Worm (Caenorhabditis elegans) whole organism, midembryonic: Measurements from ENCODE around the gene F48C5.2.

Experiments
- T22C8.4 ChIP-seq: fragments of 200-800 bp; sonication (Bioruptor generic); IDR thresholded peaks from 2 replicates; pipeline ENCODE4 v1.3.6; 2022; ENCODE audit warnings: missing genetic modification characterization, missing compliant biosample characterization
- cog-1 ChIP-seq: sonication (generic microtip); optimal IDR thresholded peaks from 2 replicates; lab custom pipeline; 2016; ENCODE audit warnings: missing genetic modification characterization, missing compliant biosample characterization
- flt-1 ChIP-seq: fragments of 200-800 bp; sonication (Bioruptor generic); IDR thresholded peaks from 2 replicates; pipeline ENCODE4 v1.3.6; 2022; ENCODE audit warnings: missing genetic modification characterization, missing compliant biosample characterization
- klf-2 ChIP-seq: fragments of 200-800 bp; sonication (Bioruptor generic); conservative IDR thresholded peaks from 2 replicates; pipeline ENCODE4 v1.3.6; 2022; ENCODE audit warnings: missing genetic modification reagents, missing genetic modification characterization, missing compliant biosample characterization
- med-1 ChIP-seq: sonication (generic microtip); optimal IDR thresholded peaks from 2 replicates; lab custom pipeline; 2017; ENCODE audit warnings: missing genetic modification characterization, mild to moderate bottlenecking, missing compliant biosample characterization, antibody characterized with exemption, missing genetic modification reagents; ENCODE audit not compliant: insufficient read depth
- ztf-23 ChIP-seq: fragments of 200-800 bp; sonication (Bioruptor generic); IDR thresholded peaks from 2 replicates; pipeline ENCODE4 v1.3.6; 2022; ENCODE audit warnings: missing genetic modification reagents, missing genetic modification characterization, missing compliant biosample characterization
- ztf-29 ChIP-seq: fragments of 200-800 bp; sonication (Bioruptor generic); IDR thresholded peaks from 2 replicates; pipeline ENCODE4 v1.3.6; 2022; ENCODE audit warnings: missing genetic modification reagents, missing genetic modification characterization, missing compliant biosample characterization

DNA sequence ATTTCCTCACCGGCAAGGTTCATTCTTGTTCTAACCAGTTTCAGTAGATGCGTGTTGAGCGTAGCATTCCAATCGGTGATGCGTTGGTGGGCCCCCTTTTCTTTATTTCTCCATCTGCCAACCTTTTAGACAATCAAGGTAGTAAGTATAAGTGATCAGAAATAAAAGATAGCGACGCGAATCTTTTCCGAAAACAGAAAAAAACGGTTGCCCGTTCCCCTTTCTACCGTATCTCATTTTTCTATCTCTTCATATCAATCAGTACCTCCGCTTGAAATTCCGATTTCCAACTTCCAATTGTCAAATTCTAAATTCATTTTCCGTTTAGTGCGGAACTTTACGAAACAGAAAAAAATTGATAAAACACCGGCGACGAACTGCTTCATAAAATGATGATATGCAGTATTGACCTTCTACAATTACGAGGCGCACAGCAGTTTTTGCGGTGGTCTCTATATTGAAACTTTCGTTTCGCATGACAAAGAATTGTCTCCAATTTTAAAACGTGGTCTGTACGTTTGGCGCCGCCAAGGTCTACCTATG is 25.3 kb upstream of the F48C5.2 start:
- TF ChIP-seq flt-1 (GFP tag; lab: Robert Waterston, UW) (no peak), ztf-23 (GFP tag; lab: Robert Waterston, UW) (no peak), med-1 (no peak), ztf-29 (no peak), klf-2 (GFP tag; lab: Robert Waterston, UW) (no peak), cog-1 (tag; lab: Kevin White, UChicago) (no peak), T22C8.4 (no peak)
